Worm (Caenorhabditis elegans) whole organism, L4 larva: ENCODE measurements around the gene nlp-46.

Experiments used
- ZK546.5 ChIP-seq, 2 experiments: sonication (generic microtip); optimal IDR thresholded peaks; 2 replicates each; lab custom pipeline; 2017; ENCODE audit warnings: missing biosample characterization in 2 of 2, missing genetic modification characterization in 2 of 2
- aha-1 ChIP-seq: fragments of 150-350 bp; peaks from one replicate; lab custom pipeline; 2014; ENCODE audit warnings: missing biosample characterization, missing genetic modification characterization
- daf-12 ChIP-seq: fragments of 150-350 bp; optimal IDR thresholded peaks from 2 replicates; lab custom pipeline; 2014; ENCODE audit warnings: missing biosample characterization, missing genetic modification reagents, missing genetic modification characterization
- daf-16 ChIP-seq, 3 experiments: sonication (generic microtip); optimal IDR thresholded peaks; 2 replicates each; lab custom pipeline; 2016 to 2017; ENCODE audit warnings: missing genetic modification characterization in 3 of 3, missing genetic modification reagents in 3 of 3, mild to moderate bottlenecking in 2 of 3, missing compliant biosample characterization in 2 of 3, missing biosample characterization in 1 of 3, moderate library complexity in 1 of 3
- hmg-1.1 ChIP-seq: fragments of 200-800 bp; sonication (Bioruptor generic); IDR thresholded peaks from 2 replicates; pipeline ENCODE4 v1.3.6; 2022; ENCODE audit warnings: missing genetic modification reagents, missing genetic modification characterization, missing compliant biosample characterization
- mep-1 ChIP-seq: fragments of 150-350 bp; sonication (generic microtip); optimal IDR thresholded peaks from 3 replicates; lab custom pipeline; 2014; ENCODE audit warnings: missing biosample characterization, missing genetic modification characterization
- nhr-28 ChIP-seq: fragments of 150-350 bp; optimal IDR thresholded peaks from 2 replicates; lab custom pipeline; 2014; ENCODE audit warnings: missing biosample characterization, missing genetic modification characterization
- nhr-77 ChIP-seq: fragments of 150-350 bp; optimal IDR thresholded peaks from 2 replicates; lab custom pipeline; 2014; ENCODE audit warnings: missing biosample characterization, missing genetic modification characterization
- saeg-2 ChIP-seq: fragments of 200-800 bp; sonication (Bioruptor generic); IDR thresholded peaks from 2 replicates; pipeline ENCODE4 v1.3.6; 2022; ENCODE audit warnings: missing genetic modification reagents, missing genetic modification characterization, missing compliant biosample characterization
- snpc-4 ChIP-seq: fragments of 150-350 bp; optimal IDR thresholded peaks from 2 replicates; lab custom pipeline; 2014; ENCODE audit warnings: missing biosample characterization, missing genetic modification characterization
- unc-62 ChIP-seq, 3 experiments: fragments of 150-350 bp in 1 of 3; sonication (generic microtip); optimal IDR thresholded peaks in 2 of 3; peaks in 1 of 3; 1 replicate in 1 of 3; 2 replicates in 2 of 3; lab custom pipeline; 2014 to 2017; ENCODE audit warnings: missing biosample characterization in 3 of 3, missing genetic modification characterization in 3 of 3, missing genetic modification reagents in 3 of 3, missing genotype in 1 of 3

DNA sequence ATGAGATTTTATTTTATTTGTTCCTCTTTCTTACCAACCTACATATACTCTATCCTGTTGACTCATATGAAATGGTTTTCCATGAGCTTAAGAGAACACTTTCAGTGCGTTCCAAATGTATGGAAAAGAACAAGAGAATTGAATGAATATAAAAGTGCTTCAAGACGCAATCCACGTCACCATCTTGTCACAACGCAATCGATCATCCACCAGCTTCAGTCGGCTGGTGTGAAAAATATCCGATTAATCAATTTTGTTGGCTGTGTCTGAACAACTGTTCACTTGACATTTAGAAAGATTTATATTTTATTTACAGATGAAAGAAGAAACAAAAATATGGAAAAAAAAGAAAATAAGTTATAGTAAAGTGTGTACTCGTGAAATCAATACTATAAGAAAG, 17.3 kb upstream of the nlp-46 start:
- TF ChIP-seq nhr-77 (tag; lab: Kevin White, UChicago) (no peak), daf-16 (GFP tag; optimal IDR thresholded peaks at IDR 0.05; lab: Kevin White, UChicago) (peak in 1 of 2 experiments; percentile 89), daf-16 (tag; optimal IDR thresholded peaks at IDR 0.05; lab: Kevin White, UChicago) (no peak), saeg-2 (GFP tag; lab: Robert Waterston, UW) (no peak), nhr-28 (no peak), unc-62 (GFP tag; optimal IDR thresholded peaks at IDR 0.05 in 1 of 2; lab: Kevin White, UChicago) (peak in 1 of 2 experiments; percentile 82), unc-62 (tag; optimal IDR thresholded peaks at IDR 0.05; lab: Kevin White, UChicago) (no peak), snpc-4 (tag; lab: Kevin White, UChicago) (no peak), aha-1 (tag; lab: Kevin White, UChicago) (no peak), daf-12 (tag; lab: Kevin White, UChicago) (no peak), mep-1 (tag; lab: Kevin White, UChicago) (no peak), ZK546.5 (tag; optimal IDR thresholded peaks at IDR 0.05; lab: Kevin White, UChicago) (no peak), hmg-1.1 (GFP tag; lab: Robert Waterston, UW) (no peak)
